Worm (Caenorhabditis elegans): ENCODE results near the gene hpo-26.

ce11 chrV:6485109-6485508 is 47.8 kb downstream of the hpo-26 start:
- TF ChIP-seq nhr-25 (tag; optimal IDR thresholded peaks at IDR 0.05; ENCODE audit: borderline replicate concordance, insufficient read depth): no peak
- no peak for TF ChIP-seq unc-62 (GFP tag; optimal IDR thresholded peaks at IDR 0.05 in 1 of 2)
- no peak for TF ChIP-seq unc-62 (tag; optimal IDR thresholded peaks at IDR 0.05)
- no peak for TF ChIP-seq ama-1 (optimal IDR thresholded peaks at IDR 0.05)
- TF ChIP-seq vab-7 (GFP tag; IDR thresholded peaks at IDR 0.05): no peak
- no peak for TF ChIP-seq ceh-82 (tag; optimal IDR thresholded peaks at IDR 0.05)
- no peak for TF ChIP-seq pha-4 (GFP tag; IDR thresholded peaks at IDR 0.05)
- TF ChIP-seq pha-4 (tag; optimal IDR thresholded peaks at IDR 0.05): no peak
- TF ChIP-seq snpc-4 (tag; optimal IDR thresholded peaks at IDR 0.05): no peak
- TF ChIP-seq lsy-2 (tag; optimal IDR thresholded peaks at IDR 0.05): no peak
- TF ChIP-seq lin-39 (tag; optimal IDR thresholded peaks at IDR 0.05): no peak
- TF ChIP-seq nhr-77 (tag; optimal IDR thresholded peaks at IDR 0.05): no peak
- no peak for TF ChIP-seq zag-1 (tag; optimal IDR thresholded peaks at IDR 0.05)
